Fruit fly (Drosophila melanogaster) whole organism, embryonic: ENCODE results near the gene CG12012.
A peak's percentile ranks its signal among the peaks of the same experiment; 100 is the strongest.

Experiments
- CG10209 ChIP-seq: fragments of 200-800 bp; sonication (Bioruptor generic); optimal IDR thresholded peaks from 3 replicates; lab custom pipeline; 2017; ENCODE audit warnings: missing biosample characterization, mild to moderate bottlenecking, missing genetic modification characterization, missing genetic modification reagents
- CG10654 ChIP-seq: fragments of 200-800 bp; sonication (Bioruptor generic); optimal IDR thresholded peaks from 2 replicates; lab custom pipeline; 2016; ENCODE audit warnings: missing biosample characterization, missing genetic modification characterization
- CG11695 ChIP-seq: fragments of 200-800 bp; sonication (Bioruptor generic); IDR thresholded peaks from 3 replicates; pipeline ENCODE4 v1.3.6; 2022; ENCODE audit warnings: missing biosample characterization, missing genetic modification characterization
- CG12236 ChIP-seq: fragments of 200-800 bp; sonication (Bioruptor generic); optimal IDR thresholded peaks from 2 replicates; lab custom pipeline; 2016; ENCODE audit warnings: missing biosample characterization, missing genetic modification characterization
- CG1233 ChIP-seq: fragments of 200-800 bp; sonication (Bioruptor generic); optimal IDR thresholded peaks from 4 replicates; lab custom pipeline; 2018; ENCODE audit warnings: missing biosample characterization, mild to moderate bottlenecking, missing genetic modification characterization
- CG16863 ChIP-seq: fragments of 200-800 bp; sonication (Bioruptor generic); optimal IDR thresholded peaks from 3 replicates; lab custom pipeline; 2016; ENCODE audit warnings: missing biosample characterization, missing genetic modification characterization
- CG17359 ChIP-seq: fragments of 200-800 bp; sonication (Bioruptor generic); optimal IDR thresholded peaks from 3 replicates; lab custom pipeline; 2018; ENCODE audit warnings: missing biosample characterization, mild to moderate bottlenecking, missing genetic modification characterization, moderate library complexity
- CG17385 ChIP-seq: fragments of 200-800 bp; sonication (Bioruptor generic); optimal IDR thresholded peaks from 3 replicates; lab custom pipeline; 2018; ENCODE audit warnings: missing biosample characterization, mild to moderate bottlenecking, missing genetic modification characterization
- CG18011 ChIP-seq: fragments of 200-800 bp; sonication (Bioruptor generic); optimal IDR thresholded peaks from 2 replicates; lab custom pipeline; 2017; ENCODE audit warnings: missing biosample characterization, missing genetic modification characterization, mild to moderate bottlenecking, moderate library complexity, missing genotype
- CG18599 ChIP-seq: fragments of 200-800 bp; sonication (Bioruptor generic); optimal IDR thresholded peaks from 3 replicates; lab custom pipeline; 2017; ENCODE audit warnings: missing biosample characterization, missing genetic modification characterization, mild to moderate bottlenecking, moderate library complexity, missing genetic modification reagents
- CG2875 ChIP-seq: fragments of 200-800 bp; sonication (Bioruptor generic); optimal IDR thresholded peaks from 2 replicates; lab custom pipeline; 2017; ENCODE audit warnings: missing biosample characterization, mild to moderate bottlenecking, missing genetic modification characterization, missing genetic modification reagents
- CG31365 ChIP-seq: fragments of 200-800 bp; sonication (Bioruptor generic); optimal IDR thresholded peaks from 2 replicates; lab custom pipeline; 2018; ENCODE audit warnings: missing biosample characterization, mild to moderate bottlenecking, missing genetic modification characterization
- CG32767 ChIP-seq: fragments of 200-800 bp; sonication (Bioruptor generic); IDR thresholded peaks from 2 replicates; pipeline ENCODE4 v1.3.6; 2022; ENCODE audit warnings: missing biosample characterization, missing genetic modification characterization
- CG4707 ChIP-seq: fragments of 200-800 bp; sonication (Bioruptor generic); optimal IDR thresholded peaks from 2 replicates; lab custom pipeline; 2018; ENCODE audit warnings: missing biosample characterization, mild to moderate bottlenecking, missing genetic modification characterization, moderate library complexity
- CG6254 ChIP-seq: fragments of 200-800 bp; sonication (Bioruptor generic); optimal IDR thresholded peaks from 3 replicates; lab custom pipeline; 2017; ENCODE audit warnings: mild to moderate bottlenecking, missing biosample characterization, missing genetic modification reagents, missing genetic modification characterization
- CG6272 ChIP-seq: fragments of 200-800 bp; sonication (Bioruptor generic); IDR thresholded peaks from 2 replicates; pipeline ENCODE4 v1.3.6; 2022; ENCODE audit warnings: missing biosample characterization, missing genetic modification characterization
- CG6813 ChIP-seq: fragments of 200-800 bp; sonication (Bioruptor generic); optimal IDR thresholded peaks from 2 replicates; lab custom pipeline; 2017; ENCODE audit warnings: missing biosample characterization, missing genetic modification characterization, mild to moderate bottlenecking, moderate library complexity, missing genetic modification reagents
- CG7963 ChIP-seq: fragments of 200-800 bp; sonication (Bioruptor generic); IDR thresholded peaks from 3 replicates; pipeline ENCODE4 v1.3.6; 2022; ENCODE audit warnings: missing biosample characterization, missing genetic modification characterization; ENCODE audit not compliant: partially characterized antibody
- CG8388 ChIP-seq: fragments of 200-800 bp; sonication (Bioruptor generic); optimal IDR thresholded peaks from 2 replicates; lab custom pipeline; 2019; ENCODE audit warnings: missing biosample characterization, mild to moderate bottlenecking, missing genetic modification characterization, moderate library complexity
- CG9215 ChIP-seq: fragments of 200-800 bp; sonication (Bioruptor generic); IDR thresholded peaks from 2 replicates; pipeline ENCODE4 v1.3.6; 2022; ENCODE audit warnings: missing biosample characterization, missing genetic modification characterization
- CHES-1-like ChIP-seq: fragments of 200-800 bp; sonication (Bioruptor generic); optimal IDR thresholded peaks from 2 replicates; lab custom pipeline; 2016; ENCODE audit warnings: missing biosample characterization, missing genetic modification characterization
- Chrac-16 ChIP-seq: fragments of 200-800 bp; sonication (Bioruptor generic); optimal IDR thresholded peaks from 3 replicates; lab custom pipeline; 2016; ENCODE audit warnings: missing biosample characterization, missing genetic modification characterization
- D19A ChIP-seq: fragments of 200-800 bp; optimal IDR thresholded peaks from 3 replicates; lab custom pipeline; 2019; ENCODE audit warnings: missing biosample characterization, mild to moderate bottlenecking, missing genetic modification characterization, moderate library complexity
- Dip3 ChIP-seq: fragments of 200-800 bp; sonication (Bioruptor generic); optimal IDR thresholded peaks from 3 replicates; lab custom pipeline; 2016; ENCODE audit warnings: missing biosample characterization, missing genetic modification characterization
- Eip74EF ChIP-seq, 2 experiments: fragments of 200-800 bp in 1 of 2; fragments of >200 bp in 1 of 2; sonication (Bioruptor generic) in 1 of 2; optimal IDR thresholded peaks; 2 replicates each; lab custom pipeline; 2017 to 2019; ENCODE audit warnings: missing biosample characterization in 2 of 2, missing genetic modification characterization in 2 of 2, mild to moderate bottlenecking in 1 of 2, moderate library complexity in 1 of 2
- Elba2 ChIP-seq: fragments of 200-800 bp; sonication (Bioruptor generic); optimal IDR thresholded peaks from 3 replicates; lab custom pipeline; 2016; ENCODE audit warnings: missing biosample characterization, missing genetic modification characterization
- H2.0 ChIP-seq: fragments of 200-800 bp; sonication (Bioruptor generic); IDR thresholded peaks from 2 replicates; pipeline ENCODE4 v1.3.6; 2022; ENCODE audit warnings: missing biosample characterization, missing genetic modification characterization
- HLH4C ChIP-seq: fragments of 200-800 bp; sonication (Bioruptor generic); IDR thresholded peaks from 3 replicates; pipeline ENCODE4 v1.3.6; 2022; ENCODE audit warnings: missing biosample characterization, missing genetic modification characterization; ENCODE audit not compliant: partially characterized antibody
- Hand ChIP-seq: fragments of 200-800 bp; sonication (Bioruptor generic); optimal IDR thresholded peaks from 2 replicates; lab custom pipeline; 2017; ENCODE audit warnings: mild to moderate bottlenecking, missing biosample characterization, missing genetic modification reagents, missing genetic modification characterization
- Jarid2 ChIP-seq: fragments of 200-800 bp; sonication (Bioruptor generic); optimal IDR thresholded peaks from 3 replicates; lab custom pipeline; 2017; ENCODE audit warnings: mild to moderate bottlenecking, missing biosample characterization, missing genetic modification reagents, missing genetic modification characterization
- Mad ChIP-seq: fragments of 200-800 bp; sonication (Bioruptor generic); optimal IDR thresholded peaks from 2 replicates; lab custom pipeline; 2016; ENCODE audit warnings: missing biosample characterization, missing genetic modification characterization
- Meics ChIP-seq: fragments of 200-800 bp; sonication (Bioruptor generic); optimal IDR thresholded peaks from 2 replicates; lab custom pipeline; 2017; ENCODE audit warnings: missing biosample characterization, mild to moderate bottlenecking, missing genetic modification characterization
- YL-1 ChIP-seq: fragments of 200-800 bp; sonication (Bioruptor generic); optimal IDR thresholded peaks from 3 replicates; lab custom pipeline; 2017; ENCODE audit warnings: missing biosample characterization, mild to moderate bottlenecking, missing genetic modification characterization
- chinmo ChIP-seq: fragments of 200-800 bp; sonication (Bioruptor generic); IDR thresholded peaks from 4 replicates; pipeline ENCODE4 v1.3.6; 2022; ENCODE audit warnings: missing biosample characterization, missing genetic modification characterization; ENCODE audit not compliant: partially characterized antibody
- exex ChIP-seq: fragments of 200-800 bp; sonication (Bioruptor generic); optimal IDR thresholded peaks from 4 replicates; lab custom pipeline; 2018; ENCODE audit warnings: missing biosample characterization, mild to moderate bottlenecking, missing genetic modification characterization, moderate library complexity
- fd3F ChIP-seq: fragments of 200-800 bp; sonication (Bioruptor generic); optimal IDR thresholded peaks from 2 replicates; lab custom pipeline; 2018; ENCODE audit warnings: missing biosample characterization, mild to moderate bottlenecking, missing genetic modification characterization, moderate library complexity
- grau ChIP-seq: fragments of 200-800 bp; optimal IDR thresholded peaks from 3 replicates; lab custom pipeline; 2019; ENCODE audit warnings: missing biosample characterization, mild to moderate bottlenecking, missing genetic modification characterization, moderate library complexity
- kah ChIP-seq: fragments of 200-800 bp; sonication (Bioruptor generic); optimal IDR thresholded peaks from 2 replicates; lab custom pipeline; 2018; ENCODE audit warnings: missing biosample characterization, mild to moderate bottlenecking, missing genetic modification characterization
- ken ChIP-seq: fragments of 200-800 bp; sonication (Bioruptor generic); IDR thresholded peaks from 3 replicates; pipeline ENCODE4 v1.3.6; 2022; ENCODE audit warnings: missing biosample characterization, missing genetic modification characterization
- mam ChIP-seq: fragments of 200-800 bp; sonication (Bioruptor generic); optimal IDR thresholded peaks from 3 replicates; lab custom pipeline; 2016; ENCODE audit warnings: missing biosample characterization, missing genetic modification characterization
- pb ChIP-seq: fragments of 200-800 bp; sonication (Bioruptor generic); optimal IDR thresholded peaks from 3 replicates; lab custom pipeline; 2016; ENCODE audit warnings: missing biosample characterization, missing genetic modification characterization
- salm ChIP-seq: fragments of 200-800 bp; sonication (Bioruptor generic); optimal IDR thresholded peaks from 2 replicates; lab custom pipeline; 2018; ENCODE audit warnings: missing biosample characterization, mild to moderate bottlenecking, missing genetic modification characterization
- sens-2 ChIP-seq: fragments of 200-800 bp; sonication (Bioruptor generic); IDR thresholded peaks from 2 replicates; pipeline ENCODE4 v1.3.6; 2022; ENCODE audit warnings: missing biosample characterization, missing genetic modification characterization
- sima ChIP-seq: fragments of 200-800 bp; sonication (Bioruptor generic); optimal IDR thresholded peaks from 2 replicates; lab custom pipeline; 2016; ENCODE audit warnings: missing biosample characterization, missing genetic modification characterization
- tll ChIP-seq, 2 experiments: fragments of 200-800 bp in 1 of 2; fragments of >200 bp in 1 of 2; sonication (Bioruptor generic) in 1 of 2; optimal IDR thresholded peaks; 2 replicates each; lab custom pipeline; 2017 to 2019; ENCODE audit warnings: missing biosample characterization in 2 of 2, missing genetic modification characterization in 2 of 2, mild to moderate bottlenecking in 1 of 2, moderate library complexity in 1 of 2
- unpg ChIP-seq: fragments of 200-800 bp; sonication (Bioruptor generic); optimal IDR thresholded peaks from 3 replicates; lab custom pipeline; 2018; ENCODE audit warnings: missing biosample characterization, mild to moderate bottlenecking, missing genetic modification characterization, moderate library complexity
- zf30C ChIP-seq: fragments of 200-800 bp; sonication (Bioruptor generic); optimal IDR thresholded peaks from 3 replicates; lab custom pipeline; 2018; ENCODE audit warnings: missing biosample characterization, mild to moderate bottlenecking, missing genetic modification characterization

Gene CG12012

DNA sequence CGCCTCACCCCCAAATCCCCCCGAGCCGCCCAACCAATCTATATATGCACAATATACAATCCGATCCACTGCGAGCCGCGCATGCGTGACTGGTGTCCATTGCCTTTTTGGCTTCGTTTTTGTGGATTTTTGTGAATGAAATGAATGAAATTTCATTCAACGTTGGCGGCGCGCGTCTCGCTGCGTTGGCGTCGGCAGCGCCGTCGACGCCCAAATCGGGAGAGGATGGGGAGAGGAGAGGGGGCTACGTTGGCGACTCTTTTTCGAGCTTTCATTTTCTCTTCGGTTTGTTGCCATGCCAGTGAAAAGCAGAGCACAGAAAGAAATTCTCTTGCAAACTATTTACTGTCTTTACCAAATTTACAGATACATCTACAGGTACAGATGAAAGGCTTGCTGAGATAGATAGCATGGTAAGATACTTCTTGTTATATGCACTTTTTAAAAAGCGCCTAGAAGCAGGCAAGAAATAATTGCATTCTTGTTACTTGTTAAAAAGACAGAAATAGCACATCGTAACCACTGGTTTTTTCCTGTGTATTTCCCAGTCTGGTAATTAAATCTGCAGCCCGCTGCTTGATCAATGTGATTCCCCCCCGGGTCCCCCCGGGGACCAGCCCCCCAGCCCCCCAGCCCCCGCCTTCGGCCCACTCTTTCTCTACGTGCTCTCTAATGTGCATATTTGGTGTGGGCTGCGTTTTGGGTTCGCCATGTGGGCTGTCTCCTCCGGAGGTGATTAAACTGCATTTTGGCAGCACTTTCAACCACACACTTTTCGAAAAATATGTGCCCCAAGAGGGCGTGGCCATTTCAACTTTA lies 3.9 kb downstream of the CG12012 start (continued):
- TF ChIP-seq CG4707 (no peak), CG32767 (GFP tag; lab: Robert Waterston, UW) (no peak), Mad (GFP tag; lab: Kevin White, UChicago) (no peak), D19A (tag; lab: Kevin White, UChicago) (peak; percentile 47), chinmo (0 out of 4 replicates have a peak, but pooled peaks have one; percentile 23), Dip3 (no peak), CG12236 (GFP tag; lab: Kevin White, UChicago) (no peak), CG2875 (peak; percentile 45), CG1233 (GFP tag; lab: Kevin White, UChicago) (no peak), CG9215 (GFP tag; lab: Robert Waterston, UW) (no peak), CG6813 (GFP tag; lab: Kevin White, UChicago) (peak; percentile 11), ken (GFP tag; lab: Robert Waterston, UW) (0 out of 3 replicates have a peak, but pooled peaks have one; percentile 38), grau (tag; lab: Kevin White, UChicago) (peak; percentile 53), CG11695 (GFP tag; lab: Robert Waterston, UW) (0 out of 3 replicates have a peak, but pooled peaks have one; percentile 30), H2.0 (GFP tag; lab: Robert Waterston, UW) (0 out of 2 replicates have a peak, but pooled peaks have one; percentile 13), tll (GFP tag; optimal IDR thresholded peaks at IDR 0.05; lab: Kevin White, UChicago) (no peak), salm (tag; lab: Kevin White, UChicago) (no peak), YL-1 (no peak), kah (peak; percentile 26), mam (GFP tag; lab: Kevin White, UChicago) (no peak), Jarid2 (GFP tag; lab: Kevin White, UChicago) (no peak), CG10654 (GFP tag; lab: Kevin White, UChicago) (peak; percentile 19), HLH4C (GFP tag; lab: Robert Waterston, UW) (no peak), zf30C (GFP tag; lab: Kevin White, UChicago) (peak; percentile 1), CG31365 (tag; lab: Kevin White, UChicago) (no peak), CG6272 (GFP tag; lab: Robert Waterston, UW) (no peak), Elba2 (GFP tag; lab: Kevin White, UChicago) (no peak), sens-2 (no peak), CG10209 (GFP tag; lab: Kevin White, UChicago) (peak; percentile 5), CG17385 (GFP tag; lab: Kevin White, UChicago) (peak; percentile 56), exex (no peak), CHES-1-like (no peak), CG7963 (GFP tag; lab: Robert Waterston, UW) (no peak), Hand (no peak), CG6254 (GFP tag; lab: Kevin White, UChicago) (peak; percentile 40), CG16863 (GFP tag; lab: Kevin White, UChicago) (peak; percentile 31), Eip74EF (GFP tag; optimal IDR thresholded peaks at IDR 0.05; lab: Kevin White, UChicago) (no peak), sima (GFP tag; lab: Kevin White, UChicago) (no peak), CG18011 (no peak), fd3F (GFP tag; lab: Kevin White, UChicago) (no peak), unpg (GFP tag; lab: Kevin White, UChicago) (peak; percentile 39), CG8388 (GFP tag; lab: Kevin White, UChicago) (peak; percentile 44), CG17359 (peak; percentile 55), Meics (no peak), pb (GFP tag; lab: Kevin White, UChicago) (no peak), Chrac-16 (no peak), CG18599 (GFP tag; lab: Kevin White, UChicago) (peak; percentile 10)
